Worm (Caenorhabditis elegans) whole organism, L2 larva: ENCODE results near the gene ampd-1.

Source experiments
- F13H6.1 ChIP-seq: sonication (generic microtip); optimal IDR thresholded peaks from 2 replicates; lab custom pipeline; 2016; ENCODE audit warnings: missing genetic modification characterization, missing compliant biosample characterization
- R02D3.7 ChIP-seq: fragments of 150-350 bp; optimal IDR thresholded peaks from 2 replicates; lab custom pipeline; 2014; ENCODE audit warnings: missing biosample characterization, missing genetic modification characterization
- Y55F3AM.14 ChIP-seq: fragments of 200-800 bp; sonication (Bioruptor generic); optimal IDR thresholded peaks from 2 replicates; lab custom pipeline; 2018; ENCODE audit warnings: mild to moderate bottlenecking, missing genetic modification characterization, missing compliant biosample characterization
- ZK546.5 ChIP-seq: sonication (generic microtip); optimal IDR thresholded peaks from 2 replicates; lab custom pipeline; 2017; ENCODE audit warnings: missing biosample characterization, missing genetic modification characterization
- alr-1 ChIP-seq: fragments of 150-350 bp; optimal IDR thresholded peaks from 2 replicates; lab custom pipeline; 2014; ENCODE audit warnings: missing biosample characterization, missing genetic modification characterization
- aly-2 ChIP-seq: fragments of 150-350 bp; optimal IDR thresholded peaks from 2 replicates; lab custom pipeline; 2014; ENCODE audit warnings: missing biosample characterization, missing genetic modification characterization
- ama-1 ChIP-seq: fragments of 150-350 bp; optimal IDR thresholded peaks from 2 replicates; lab custom pipeline; 2018; ENCODE audit warnings: inconsistent platforms
- blmp-1 ChIP-seq: sonication (generic microtip); optimal IDR thresholded peaks from 2 replicates; lab custom pipeline; 2017; ENCODE audit warnings: missing genetic modification characterization, mild to moderate bottlenecking, missing compliant biosample characterization, antibody characterized with exemption, moderate library complexity; ENCODE audit not compliant: insufficient read depth
- ceh-82 ChIP-seq: fragments of 150-350 bp; optimal IDR thresholded peaks from 2 replicates; lab custom pipeline; 2014; ENCODE audit warnings: missing biosample characterization, missing genetic modification characterization
- dmd-4 ChIP-seq: sonication (generic microtip); optimal IDR thresholded peaks from 2 replicates; lab custom pipeline; 2017; ENCODE audit warnings: missing biosample characterization, missing genetic modification characterization
- egl-27 ChIP-seq: sonication (generic microtip); optimal IDR thresholded peaks from 3 replicates; lab custom pipeline; 2017; ENCODE audit warnings: missing biosample characterization, missing genetic modification reagents, missing genetic modification characterization
- fos-1 ChIP-seq: fragments of 150-350 bp; optimal IDR thresholded peaks from 2 replicates; lab custom pipeline; 2014; ENCODE audit warnings: missing biosample characterization, missing genetic modification characterization
- lin-11 ChIP-seq: fragments of 150-350 bp; sonication (generic microtip); optimal IDR thresholded peaks from 2 replicates; lab custom pipeline; 2014; ENCODE audit warnings: missing biosample characterization, missing genetic modification characterization, inconsistent platforms, mixed read lengths
- lin-13 ChIP-seq: fragments of 150-350 bp; optimal IDR thresholded peaks from 2 replicates; lab custom pipeline; 2014; ENCODE audit warnings: missing biosample characterization, missing genetic modification reagents, missing genetic modification characterization
- lin-39 ChIP-seq: fragments of 150-350 bp; optimal IDR thresholded peaks from 2 replicates; lab custom pipeline; 2014; ENCODE audit warnings: missing biosample characterization, missing genetic modification reagents, missing genetic modification characterization
- lsy-2 ChIP-seq, 2 experiments: fragments of 150-350 bp in 1 of 2; sonication (generic microtip) in 1 of 2; optimal IDR thresholded peaks; 2 replicates each; lab custom pipeline; 2014 to 2017; ENCODE audit warnings: missing biosample characterization in 2 of 2, missing genetic modification characterization in 2 of 2
- mab-5 ChIP-seq: fragments of 150-350 bp; optimal IDR thresholded peaks from 2 replicates; lab custom pipeline; 2014; ENCODE audit warnings: missing biosample characterization, missing genetic modification characterization
- mbf-1 ChIP-seq: sonication (generic microtip); optimal IDR thresholded peaks from 2 replicates; lab custom pipeline; 2017; ENCODE audit warnings: missing biosample characterization, missing genetic modification characterization
- mdl-1 ChIP-seq, 2 experiments: fragments of 150-350 bp in 1 of 2; sonication (generic microtip) in 1 of 2; optimal IDR thresholded peaks; 2 replicates each; lab custom pipeline; 2017; ENCODE audit warnings: missing biosample characterization in 2 of 2, missing genetic modification characterization in 2 of 2
- nhr-11 ChIP-seq: fragments of 150-350 bp; optimal IDR thresholded peaks from 2 replicates; lab custom pipeline; 2014; ENCODE audit warnings: missing biosample characterization, missing genetic modification characterization
- nhr-129 ChIP-seq: fragments of 150-350 bp; optimal IDR thresholded peaks from 2 replicates; lab custom pipeline; 2014; ENCODE audit warnings: missing biosample characterization, missing genetic modification characterization
- nhr-21 ChIP-seq: fragments of 150-350 bp; optimal IDR thresholded peaks from 2 replicates; lab custom pipeline; 2014; ENCODE audit warnings: missing biosample characterization, missing genetic modification characterization
- nhr-23 ChIP-seq: fragments of 150-350 bp; optimal IDR thresholded peaks from 2 replicates; lab custom pipeline; 2014; ENCODE audit warnings: missing biosample characterization, missing genetic modification reagents, missing genetic modification characterization
- nhr-237 ChIP-seq: fragments of 150-350 bp; optimal IDR thresholded peaks from 2 replicates; lab custom pipeline; 2014; ENCODE audit warnings: missing biosample characterization, missing genetic modification characterization
- nhr-6 ChIP-seq: fragments of 150-350 bp; optimal IDR thresholded peaks from 2 replicates; lab custom pipeline; 2014; ENCODE audit warnings: missing biosample characterization, missing genetic modification characterization
- nhr-77 ChIP-seq: fragments of 150-350 bp; optimal IDR thresholded peaks from 2 replicates; lab custom pipeline; 2014; ENCODE audit warnings: missing biosample characterization, missing genetic modification characterization
- peb-1 ChIP-seq: fragments of 150-350 bp; optimal IDR thresholded peaks from 2 replicates; lab custom pipeline; 2014; ENCODE audit warnings: missing biosample characterization, missing genetic modification characterization
- sem-4 ChIP-seq: fragments of 150-350 bp; optimal IDR thresholded peaks from 2 replicates; lab custom pipeline; 2014; ENCODE audit warnings: missing biosample characterization, missing genetic modification reagents, missing genetic modification characterization
- skn-1 ChIP-seq: sonication (generic microtip); optimal IDR thresholded peaks from 2 replicates; lab custom pipeline; 2017; ENCODE audit warnings: missing biosample characterization, missing genetic modification characterization
- sma-3 ChIP-seq: sonication (generic microtip); optimal IDR thresholded peaks from 2 replicates; lab custom pipeline; 2016; ENCODE audit warnings: missing genetic modification reagents, missing genetic modification characterization, missing compliant biosample characterization
- sma-9 ChIP-seq, 2 experiments: fragments of 150-350 bp in 1 of 2; sonication (generic microtip) in 1 of 2; optimal IDR thresholded peaks; 2 replicates each; lab custom pipeline; 2014 to 2016; ENCODE audit warnings: missing genetic modification characterization in 2 of 2, mild to moderate bottlenecking in 1 of 2, missing biosample characterization in 1 of 2, missing compliant biosample characterization in 1 of 2, missing genetic modification reagents in 1 of 2, moderate library complexity in 1 of 2
- snpc-4 ChIP-seq: fragments of 150-350 bp; optimal IDR thresholded peaks from 2 replicates; lab custom pipeline; 2014; ENCODE audit warnings: missing biosample characterization, missing genetic modification characterization
- unc-39 ChIP-seq: fragments of 150-350 bp; optimal IDR thresholded peaks from 2 replicates; lab custom pipeline; 2014; ENCODE audit warnings: missing biosample characterization, missing genetic modification characterization
- unc-55 ChIP-seq: fragments of 150-350 bp; sonication (generic microtip); optimal IDR thresholded peaks from 3 replicates; lab custom pipeline; 2014; ENCODE audit warnings: missing biosample characterization, missing genetic modification reagents, missing genetic modification characterization
- unc-62 ChIP-seq: fragments of 150-350 bp; optimal IDR thresholded peaks from 2 replicates; lab custom pipeline; 2014; ENCODE audit warnings: missing biosample characterization, missing genetic modification reagents, missing genetic modification characterization
- zag-1 ChIP-seq: fragments of 150-350 bp; optimal IDR thresholded peaks from 2 replicates; lab custom pipeline; 2014; ENCODE audit warnings: missing biosample characterization, missing genetic modification characterization
- ztf-1 ChIP-seq: fragments of 200-800 bp; sonication (Bioruptor generic); conservative IDR thresholded peaks from 2 replicates; pipeline ENCODE4 v1.3.6; 2022; ENCODE audit warnings: missing genetic modification characterization, missing compliant biosample characterization
- ztf-11 ChIP-seq: sonication (generic microtip); optimal IDR thresholded peaks from 2 replicates; lab custom pipeline; 2017; ENCODE audit warnings: missing biosample characterization, missing genetic modification characterization
- ztf-4 ChIP-seq: fragments of 150-350 bp; optimal IDR thresholded peaks from 2 replicates; lab custom pipeline; 2014; ENCODE audit warnings: missing biosample characterization, missing genetic modification characterization

The ampd-1 gene

ce11 chrII:5163283-5163682, 39.8 kb upstream of the ampd-1 start, which contains the start of gene srb-5:
TSS of gene srb-5 (minus strand) at chrII:5163383.
- TF ChIP-seq unc-62 (GFP tag; lab: Kevin White, UChicago) (no peak), zag-1 (no peak), nhr-129 (tag; lab: Kevin White, UChicago) (no peak), alr-1 (tag; lab: Kevin White, UChicago) (no peak), ceh-82 (tag; lab: Kevin White, UChicago) (no peak), nhr-21 (tag; lab: Kevin White, UChicago) (no peak), nhr-23 (no peak), nhr-11 (tag; lab: Kevin White, UChicago) (no peak), nhr-237 (no peak), lin-39 (no peak), nhr-77 (tag; lab: Kevin White, UChicago) (no peak), dmd-4 (tag; lab: Kevin White, UChicago) (no peak), lsy-2 (tag; optimal IDR thresholded peaks at IDR 0.05; lab: Kevin White, UChicago) (no peak), fos-1 (no peak)
- TF ChIP-seq, all 48 proteins: peak for 0

DNA sequence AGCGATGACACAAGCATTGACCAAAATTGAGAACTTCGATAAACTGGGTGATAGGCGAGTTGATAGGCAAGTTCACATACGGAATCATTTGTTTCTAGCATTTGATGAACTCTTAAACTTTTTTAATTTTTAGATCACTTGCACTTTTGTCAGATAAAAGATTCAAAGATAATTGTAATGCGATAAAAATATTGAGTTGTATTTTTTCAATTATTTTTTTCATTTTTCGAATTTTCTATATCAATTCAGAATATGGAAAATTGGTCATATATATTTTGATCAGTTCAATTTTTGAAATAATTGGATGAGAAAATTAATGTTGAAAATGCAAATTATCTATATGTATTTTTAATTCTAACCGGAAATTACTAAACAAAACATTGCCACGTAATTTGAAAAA, 36.4 kb upstream of the ampd-1 start, which contains the start of gene srb-3:
Gene srb-3 (minus strand): TSS at position 101 of the 400 bp plus-strand sequence.
- TF ChIP-seq ztf-4 (tag; lab: Kevin White, UChicago) (no peak), egl-27 (no peak), nhr-21 (tag; lab: Kevin White, UChicago) (no peak), ZK546.5 (tag; lab: Kevin White, UChicago) (no peak), mbf-1 (no peak), unc-39 (tag; lab: Kevin White, UChicago) (no peak), Y55F3AM.14 (no peak), aly-2 (no peak), nhr-11 (tag; lab: Kevin White, UChicago) (no peak), ceh-82 (tag; lab: Kevin White, UChicago) (no peak), sma-9 (GFP tag; optimal IDR thresholded peaks at IDR 0.05; lab: Kevin White, UChicago) (no peak), sma-9 (tag; optimal IDR thresholded peaks at IDR 0.05; lab: Kevin White, UChicago) (no peak)

ce11 chrII:5170932-5171331, 32.2 kb upstream of the ampd-1 start, which contains the start of gene srb-1:
TSS of gene srb-1 (minus strand) at chrII:5171032.
- TF ChIP-seq sma-9 (GFP tag; optimal IDR thresholded peaks at IDR 0.05; lab: Kevin White, UChicago): no peak
- TF ChIP-seq sma-9 (tag; optimal IDR thresholded peaks at IDR 0.05; lab: Kevin White, UChicago): no peak
- no peak for TF ChIP-seq peb-1
- no peak for TF ChIP-seq mdl-1 (tag; optimal IDR thresholded peaks at IDR 0.05; lab: Kevin White, UChicago)
- no peak for TF ChIP-seq sma-3 (GFP tag; lab: Kevin White, UChicago)
- TF ChIP-seq mab-5: no peak
- no peak for TF ChIP-seq lin-13 (GFP tag; lab: Kevin White, UChicago)
- no peak for TF ChIP-seq nhr-23
- TF ChIP-seq F13H6.1 (tag; lab: Kevin White, UChicago): no peak
- no peak for TF ChIP-seq nhr-11 (tag; lab: Kevin White, UChicago)
- no peak for TF ChIP-seq unc-55 (GFP tag; lab: Kevin White, UChicago)
- no peak for TF ChIP-seq nhr-77 (tag; lab: Kevin White, UChicago)
- no peak for TF ChIP-seq nhr-6
- TF ChIP-seq snpc-4: no peak
- TF ChIP-seq nhr-129 (tag; lab: Kevin White, UChicago): no peak
- TF ChIP-seq mbf-1: no peak

- no peak for TF ChIP-seq mab-5
- no peak for TF ChIP-seq zag-1
- TF ChIP-seq nhr-21 (tag; lab: Kevin White, UChicago): no peak
- no peak for TF ChIP-seq lin-13 (GFP tag; lab: Kevin White, UChicago)
- no peak for TF ChIP-seq alr-1 (tag; lab: Kevin White, UChicago)
- TF ChIP-seq nhr-129 (tag; lab: Kevin White, UChicago): no peak
- no peak for TF ChIP-seq sem-4 (tag; lab: Kevin White, UChicago)
- no peak for TF ChIP-seq ztf-11
- no peak for TF ChIP-seq nhr-237
- TF ChIP-seq mbf-1: no peak
- TF ChIP-seq lin-11 (tag; lab: Kevin White, UChicago): no peak
These were observed 31.5 kb upstream of the ampd-1 start, which contains the start of gene C27D6.15 for ce11 chrII:5171610-5172009. TSS of gene C27D6.15 (plus strand) at chrII:5171910.

DNA sequence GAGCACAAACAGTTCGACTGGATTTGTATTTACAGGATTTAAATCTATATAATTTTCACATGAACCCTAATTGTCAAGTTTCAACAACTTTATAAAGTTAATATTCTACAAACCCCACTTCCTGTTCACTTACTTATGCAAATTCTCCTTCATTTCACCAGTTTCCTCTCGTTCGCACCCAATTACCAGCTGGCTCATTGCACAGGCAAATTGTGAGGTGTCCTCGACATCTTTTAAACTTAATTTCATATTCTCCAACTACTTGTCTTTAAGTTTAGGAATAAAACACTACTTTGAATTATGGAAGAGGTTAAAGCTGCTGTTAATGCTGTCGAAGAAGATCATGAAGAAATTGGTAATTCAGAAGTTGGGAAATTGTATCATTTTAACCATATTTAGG, 30.7 kb upstream of the ampd-1 start, which contains the start of gene C27D6.1:
Gene C27D6.1 (plus strand): TSS at position 301 of the 400 bp plus-strand sequence.
- TF ChIP-seq ztf-1 (GFP tag; lab: Robert Waterston, UW): no peak
- TF ChIP-seq ceh-82 (tag; lab: Kevin White, UChicago): no peak
- no peak for TF ChIP-seq ZK546.5 (tag; lab: Kevin White, UChicago)
- TF ChIP-seq ama-1: no peak
- no peak for TF ChIP-seq blmp-1 (tag; lab: Kevin White, UChicago)
- no peak for TF ChIP-seq nhr-11 (tag; lab: Kevin White, UChicago)
- TF ChIP-seq nhr-23: no peak
- TF ChIP-seq unc-62 (GFP tag; lab: Kevin White, UChicago): no peak
- TF ChIP-seq skn-1 (tag; lab: Kevin White, UChicago): no peak
- TF ChIP-seq nhr-129 (tag; lab: Kevin White, UChicago): no peak
- TF ChIP-seq mdl-1 (tag; optimal IDR thresholded peaks at IDR 0.05; lab: Kevin White, UChicago): no peak
- TF ChIP-seq dmd-4 (tag; lab: Kevin White, UChicago): no peak
- no peak for TF ChIP-seq fos-1
- no peak for TF ChIP-seq R02D3.7 (tag; lab: Kevin White, UChicago)
- TF ChIP-seq ztf-11: no peak
- TF ChIP-seq zag-1: no peak
- no peak for TF ChIP-seq egl-27
- TF ChIP-seq, all 48 proteins: peak for 0
